Worm (Caenorhabditis elegans) whole organism, early embryonic: Measurements from ENCODE around the gene mop-25.2.

ENCODE experiments used
- ama-1 ChIP-seq: fragments of 150-350 bp; optimal IDR thresholded peaks from 2 replicates; lab custom pipeline; 2014
- flt-1 ChIP-seq: fragments of 200-800 bp; sonication (Bioruptor generic); IDR thresholded peaks from 2 replicates; pipeline ENCODE4 v1.3.6; 2022; ENCODE audit warnings: missing genetic modification characterization, missing compliant biosample characterization
- hmbx-1 ChIP-seq: sonication (generic microtip); optimal IDR thresholded peaks from 2 replicates; lab custom pipeline; 2016; ENCODE audit warnings: mild to moderate bottlenecking, missing genetic modification characterization, missing compliant biosample characterization
- hmg-4 ChIP-seq: fragments of 200-800 bp; sonication (Bioruptor generic); optimal IDR thresholded peaks from 2 replicates; lab custom pipeline; 2018; ENCODE audit warnings: mild to moderate bottlenecking, missing genetic modification characterization, missing compliant biosample characterization
- hnd-1 ChIP-seq: sonication (generic microtip); optimal IDR thresholded peaks from 2 replicates; lab custom pipeline; 2016; ENCODE audit warnings: missing genetic modification characterization, missing compliant biosample characterization
- scrt-1 ChIP-seq: fragments of 200-800 bp; sonication (Bioruptor generic); IDR thresholded peaks from 2 replicates; pipeline ENCODE4 v1.3.6; 2022; ENCODE audit warnings: missing genetic modification characterization, missing compliant biosample characterization

- TF ChIP-seq hmbx-1 (tag; lab: Kevin White, UChicago) (no peak), ama-1 (lab: Kevin White, UChicago) (no peak), flt-1 (GFP tag; lab: Robert Waterston, UW) (no peak), hmg-4 (no peak), scrt-1 (no peak), hnd-1 (tag; lab: Kevin White, UChicago) (no peak)
Measured at ce11 chrII:9740552-9740951, 37.1 kb upstream of the mop-25.2 start.
